Worm (Caenorhabditis elegans) whole organism, L4 larva: ENCODE data around the gene asp-2.

Experiments used
- lin-39 ChIP-seq: fragments of 150-350 bp; optimal IDR thresholded peaks from 2 replicates; lab custom pipeline; 2014; ENCODE audit warnings: missing biosample characterization, missing genetic modification reagents, missing genetic modification characterization
- unc-62 ChIP-seq, 3 experiments: fragments of 150-350 bp in 1 of 3; sonication (generic microtip); optimal IDR thresholded peaks in 2 of 3; peaks in 1 of 3; 1 replicate in 1 of 3; 2 replicates in 2 of 3; lab custom pipeline; 2014 to 2017; ENCODE audit warnings: missing biosample characterization in 3 of 3, missing genetic modification characterization in 3 of 3, missing genetic modification reagents in 3 of 3, missing genotype in 1 of 3
- zip-2 ChIP-seq: fragments of 150-350 bp; optimal IDR thresholded peaks from 2 replicates; lab custom pipeline; 2014; ENCODE audit warnings: missing biosample characterization, missing genetic modification characterization
- ztf-11 ChIP-seq: fragments of 150-350 bp; optimal IDR thresholded peaks from 2 replicates; lab custom pipeline; 2014; ENCODE audit warnings: missing biosample characterization, missing genetic modification characterization

DNA sequence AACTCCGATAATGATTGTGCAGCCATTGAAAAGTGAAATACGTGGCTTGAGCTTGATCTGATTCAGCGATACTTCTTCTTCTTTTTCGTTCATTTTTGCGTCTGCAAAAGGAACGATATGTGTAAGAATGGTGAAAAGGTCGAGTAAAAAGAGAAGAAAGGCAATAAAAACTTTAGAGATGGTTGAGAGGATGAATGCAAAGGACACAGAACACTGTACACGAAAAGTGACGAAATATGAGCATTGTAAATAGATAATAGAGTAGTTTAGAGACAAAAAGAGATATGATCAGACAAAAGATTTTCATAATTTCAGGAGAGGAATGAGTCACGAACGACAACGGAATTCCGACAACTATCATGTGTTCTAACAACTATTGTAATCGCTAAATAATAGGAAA is 43.4 kb downstream of the asp-2 start, which contains the start of gene aat-2:
- TF ChIP-seq unc-62 (GFP tag; optimal IDR thresholded peaks at IDR 0.05 in 1 of 2; lab: Kevin White, UChicago) (peak in 1 of 2 experiments; percentile 30), unc-62 (tag; optimal IDR thresholded peaks at IDR 0.05; lab: Kevin White, UChicago) (no peak), lin-39 (no peak), ztf-11 (tag; lab: Kevin White, UChicago) (no peak), zip-2 (no peak)
